Fruit fly (Drosophila melanogaster): ENCODE data around the gene PGRP-LD.

PGRP-LD gene

DNA sequence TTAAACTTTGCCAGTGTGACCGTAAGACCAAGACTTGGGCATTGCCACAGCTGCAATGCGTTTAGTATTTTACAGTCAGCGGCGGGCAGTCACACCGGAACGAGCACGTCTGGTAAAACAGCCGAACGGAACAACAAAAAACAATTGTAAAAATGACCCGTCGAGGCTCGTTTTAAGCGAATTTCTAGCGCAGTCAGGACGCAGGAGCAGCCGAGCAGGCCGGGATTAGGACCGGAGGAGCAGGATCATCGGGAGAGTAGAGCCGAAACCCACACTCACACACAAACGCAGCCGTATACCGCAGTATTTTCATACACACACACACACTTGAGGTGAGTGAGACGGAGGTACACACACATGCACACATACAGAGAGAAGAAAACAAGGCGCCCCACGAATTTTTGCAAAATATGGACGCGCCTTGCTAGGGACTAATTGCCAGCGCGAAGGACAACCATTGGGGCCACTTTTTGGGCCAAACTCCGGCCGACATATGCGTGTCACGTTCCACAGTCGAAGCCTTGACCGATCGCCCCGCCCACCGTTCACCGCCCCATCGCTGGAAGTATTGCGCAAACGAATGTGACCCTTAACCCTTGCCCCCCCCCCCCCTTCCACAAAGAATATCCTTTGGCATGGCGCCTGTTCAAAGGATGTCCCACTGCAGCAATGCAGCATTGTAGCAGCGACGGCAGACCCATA is 26.8 kb upstream of the PGRP-LD start, which contains the start of gene Usp47:
Gene Usp47, plus strand, starts transcription at position 71 of the 702 bp plus-strand sequence.
- no peak for TF ChIP-seq al (GFP tag; IDR thresholded peaks at IDR 0.05)
- TF ChIP-seq dysf (GFP tag; IDR thresholded peaks at IDR 0.05) = 0 out of 3 replicates have a peak, but pooled peaks have one; percentile 6
- no peak for TF ChIP-seq org-1 (GFP tag; optimal IDR thresholded peaks at IDR 0.05)
- peak; percentile 96 for TF ChIP-seq CG4617 (GFP tag; optimal IDR thresholded peaks at IDR 0.05; ENCODE audit: borderline replicate concordance)
- TF ChIP-seq Ets97D (GFP tag; optimal IDR thresholded peaks at IDR 0.05) = peak; percentile 3
- TF ChIP-seq Dref (GFP tag; IDR thresholded peaks at IDR 0.05) = peak; percentile 39; the same call in 1 of the 2 replicates
- TF ChIP-seq luna (GFP tag; optimal IDR thresholded peaks at IDR 0.05) = no peak
- peak; percentile 34 for TF ChIP-seq NC2β (GFP tag; optimal IDR thresholded peaks at IDR 0.05)
- TF ChIP-seq Lpt (GFP tag; optimal IDR thresholded peaks at IDR 0.05) = no peak
- no peak for TF ChIP-seq Dip2 (GFP tag; IDR thresholded peaks at IDR 0.05)
- TF ChIP-seq HmgZ (tag; optimal IDR thresholded peaks at IDR 0.05) = peak; percentile 62
- peak; percentile 33; the same call in 1 of the 2 replicates for TF ChIP-seq vvl (GFP tag; IDR thresholded peaks at IDR 0.05)
- peak; percentile 44 for TF ChIP-seq CG4360 (GFP tag; IDR thresholded peaks at IDR 0.05)
- peak; percentile 3 for TF ChIP-seq CG33213 (GFP tag; optimal IDR thresholded peaks at IDR 0.05)
- peak; percentile 27; the same call in 1 of the 2 replicates for TF ChIP-seq amos (GFP tag; IDR thresholded peaks at IDR 0.05; ENCODE audit: partially characterized antibody)
- peak; percentile 56; the same call in 1 of the 2 replicates for TF ChIP-seq CG42726 (GFP tag; IDR thresholded peaks at IDR 0.05; ENCODE audit: partially characterized antibody)
- peak; percentile 16 for TF ChIP-seq CG12299 (tag; optimal IDR thresholded peaks at IDR 0.05)
- TF ChIP-seq CG6683 (GFP tag; optimal IDR thresholded peaks at IDR 0.05) = no peak
- peak; percentile 89 for TF ChIP-seq gfzf (GFP tag; optimal IDR thresholded peaks at IDR 0.05)
- TF ChIP-seq CG3838 (GFP tag; optimal IDR thresholded peaks at IDR 0.05) = no peak
- peak; percentile 36 for TF ChIP-seq CG34376 (GFP tag; optimal IDR thresholded peaks at IDR 0.05)
- peak; percentile 32 for TF ChIP-seq stwl (tag; optimal IDR thresholded peaks at IDR 0.05)
- TF ChIP-seq CG12659 (GFP tag; optimal IDR thresholded peaks at IDR 0.05) = peak; percentile 38
- peak; percentile 58 for TF ChIP-seq D (optimal IDR thresholded peaks at IDR 0.05)
- no peak for TF ChIP-seq D (GFP tag; optimal IDR thresholded peaks at IDR 0.05)
- TF ChIP-seq CG32767 (GFP tag; IDR thresholded peaks at IDR 0.05) = peak; percentile 49; the same call in 1 of the 2 replicates
- TF ChIP-seq CG2712 (tag; optimal IDR thresholded peaks at IDR 0.05) = peak; percentile 32
- TF ChIP-seq CG13287 (GFP tag; IDR thresholded peaks at IDR 0.05; ENCODE audit: partially characterized antibody) = peak; percentile 47; the same call in 1 of the 2 replicates
- 0 out of 2 replicates have a peak, but pooled peaks have one; percentile 17 for TF ChIP-seq seq (GFP tag; IDR thresholded peaks at IDR 0.05)
- peak; percentile 20 for TF ChIP-seq nom (GFP tag; optimal IDR thresholded peaks at IDR 0.05)
- peak; percentile 38; the same call in 1 of the 3 replicates for TF ChIP-seq vnd (GFP tag; IDR thresholded peaks at IDR 0.05; ENCODE audit: partially characterized antibody)
- TF ChIP-seq CHES-1-like (GFP tag; optimal IDR thresholded peaks at IDR 0.05) = peak; percentile 31
- no peak for TF ChIP-seq CG2889 (GFP tag; IDR thresholded peaks at IDR 0.05)
- TF ChIP-seq zf30C (GFP tag; optimal IDR thresholded peaks at IDR 0.05) = peak; percentile 63
- TF ChIP-seq CG4854 (GFP tag; optimal IDR thresholded peaks at IDR 0.05) = no peak
- TF ChIP-seq Rx (GFP tag; IDR thresholded peaks at IDR 0.05) = no peak
- peak; percentile 65 for TF ChIP-seq E2f2 (GFP tag; IDR thresholded peaks at IDR 0.05)
- peak; percentile 45 for TF ChIP-seq trem (tag; optimal IDR thresholded peaks at IDR 0.05)
- peak; percentile 21 for TF ChIP-seq CG10543 (GFP tag; optimal IDR thresholded peaks at IDR 0.05)
- no peak for TF ChIP-seq hkb (optimal IDR thresholded peaks at IDR 0.05)
- TF ChIP-seq hkb (GFP tag; IDR thresholded peaks at IDR 0.05) = 0 out of 2 replicates have a peak, but pooled peaks have one; percentile 10
- TF ChIP-seq CG10565 (GFP tag; optimal IDR thresholded peaks at IDR 0.05) = no peak
- no peak for TF ChIP-seq cas (GFP tag; IDR thresholded peaks at IDR 0.05)
- TF ChIP-seq MBD-R2 (GFP tag; IDR thresholded peaks at IDR 0.05) = peak; percentile 58
- TF ChIP-seq CG34422 (GFP tag; IDR thresholded peaks at IDR 0.05) = peak; percentile 84; the same call in 2 of the 3 replicates
- peak; percentile 72 for TF ChIP-seq YL-1 (GFP tag; optimal IDR thresholded peaks at IDR 0.05)
- TF ChIP-seq CG6791 (GFP tag; IDR thresholded peaks at IDR 0.05; ENCODE audit: partially characterized antibody) = 0 out of 3 replicates have a peak, but pooled peaks have one; percentile 31
- 0 out of 2 replicates have a peak, but pooled peaks have one; percentile 5 for TF ChIP-seq Drgx (GFP tag; IDR thresholded peaks at IDR 0.05)
- peak in 1 of 2 experiments; percentile 38 for TF ChIP-seq bsh (GFP tag; optimal IDR thresholded peaks at IDR 0.05)
